Fruit fly (Drosophila melanogaster) Kc167 (cell line): Measurements from ENCODE around the gene CG15643.

Experiments used
- Myc ChIP-seq: fragments of >200 bp; optimal IDR thresholded peaks from 2 replicates; lab custom pipeline; 2017; ENCODE audit warnings: missing external identifiers
- Sin3A ChIP-seq: fragments of >200 bp; optimal IDR thresholded peaks from 2 replicates; lab custom pipeline; 2018; ENCODE audit warnings: missing external identifiers
- h ChIP-seq: fragments of >200 bp; optimal IDR thresholded peaks from 3 replicates; lab custom pipeline; 2018; ENCODE audit warnings: missing external identifiers
- insv ChIP-seq: fragments of >200 bp; optimal IDR thresholded peaks from 3 replicates; lab custom pipeline; 2018; ENCODE audit warnings: missing external identifiers
- psq ChIP-seq: fragments of >200 bp; optimal IDR thresholded peaks from 2 replicates; lab custom pipeline; 2017; ENCODE audit warnings: missing external identifiers
- ttk ChIP-seq: sonication (Bioruptor generic); optimal IDR thresholded peaks from 2 replicates; lab custom pipeline; 2017; ENCODE audit warnings: missing external identifiers

The CG15643 gene

dm6 chrX:15579579-15579978 lies 7.6 kb upstream of the CG15643 start:
- TF ChIP-seq ttk (lab: Kevin White, UChicago): no peak
- TF ChIP-seq Sin3A (lab: Kevin White, UChicago): no peak
- no peak for TF ChIP-seq h (lab: Kevin White, UChicago)

DNA sequence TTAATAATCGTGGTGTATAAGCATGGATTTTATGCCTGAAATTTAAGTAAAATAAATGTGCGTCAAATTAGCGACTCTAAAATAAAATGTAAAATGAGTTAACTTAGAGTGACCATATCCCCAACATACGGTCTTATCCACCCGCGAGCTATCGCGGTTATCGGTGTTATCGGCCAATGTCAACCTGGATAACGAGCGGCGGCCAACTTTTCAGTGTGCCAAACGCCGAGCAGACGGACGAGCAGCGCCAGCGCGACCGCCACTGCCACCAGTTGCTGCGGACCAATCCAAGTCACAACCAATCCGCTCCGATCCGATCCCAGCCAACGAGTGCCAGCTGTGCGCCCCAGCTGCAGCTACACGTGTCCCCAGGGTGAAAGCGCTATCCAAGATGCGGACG lies 6.1 kb upstream of the CG15643 start, which contains the start of the genes cerv and CG7872:
Gene cerv, minus strand, starts transcription at position 129 of the 400 bp plus-strand sequence.
Gene CG7872, plus strand, starts transcription at position 163 of the 400 bp plus-strand sequence.
- no peak for TF ChIP-seq insv (lab: Kevin White, UChicago)
- TF ChIP-seq Myc (lab: Kevin White, UChicago): no peak
- TF ChIP-seq ttk (lab: Kevin White, UChicago): no peak
- no peak for TF ChIP-seq Sin3A (lab: Kevin White, UChicago)
- no peak for TF ChIP-seq psq (lab: Kevin White, UChicago)
- TF ChIP-seq h (lab: Kevin White, UChicago): no peak

DNA sequence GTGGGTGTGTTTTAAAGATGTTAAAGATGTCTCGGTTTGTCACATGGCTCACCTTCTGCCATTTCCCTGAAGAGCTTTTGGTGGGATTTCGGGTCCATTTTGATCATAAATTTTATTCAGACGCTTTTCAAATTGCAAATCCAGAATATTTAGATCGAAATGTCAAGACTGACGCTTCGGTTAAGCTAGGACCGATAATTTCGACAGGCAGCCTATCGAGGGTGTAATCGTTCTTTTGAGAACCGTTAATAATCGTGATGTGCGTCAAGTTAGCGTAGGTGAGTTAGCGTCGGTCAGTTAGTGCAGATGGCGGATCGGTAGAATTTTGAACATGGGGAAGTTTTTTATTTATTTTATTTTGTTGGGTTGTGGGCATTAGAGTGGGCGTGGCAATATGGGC lies 3.6 kb upstream of the CG15643 start, which contains the start of gene CG42299:
Gene CG42299, minus strand, starts transcription at position 127 of the 400 bp plus-strand sequence.
- TF ChIP-seq psq (lab: Kevin White, UChicago) (no peak), h (lab: Kevin White, UChicago) (no peak), insv (lab: Kevin White, UChicago) (no peak), Sin3A (lab: Kevin White, UChicago) (no peak), ttk (lab: Kevin White, UChicago) (no peak)

DNA sequence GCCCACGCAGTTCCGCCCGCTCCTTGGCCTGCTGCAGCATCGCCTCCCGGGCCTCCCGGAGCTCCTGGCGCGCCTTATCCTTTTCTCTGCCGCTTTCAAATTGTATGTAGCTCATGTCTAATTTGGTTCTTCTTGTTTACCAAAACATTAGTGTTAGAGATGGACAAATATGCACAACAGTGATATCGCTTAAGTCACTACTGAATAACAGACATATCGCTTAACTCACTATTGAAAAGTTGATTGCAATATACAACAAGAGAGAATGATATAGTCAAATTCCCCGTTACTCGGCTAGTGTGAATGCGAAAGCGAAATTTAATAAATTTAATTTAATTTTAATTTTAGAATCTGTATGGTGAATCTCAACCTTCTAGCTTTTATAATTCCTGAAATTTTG lies 2.4 kb upstream of the CG15643 start, which contains the start of gene CG9213:
Gene CG9213, minus strand, starts transcription at position 152 of the 400 bp plus-strand sequence.
- TF ChIP-seq psq (lab: Kevin White, UChicago) (no peak), ttk (lab: Kevin White, UChicago) (no peak), Myc (lab: Kevin White, UChicago) (no peak), insv (lab: Kevin White, UChicago) (no peak), h (lab: Kevin White, UChicago) (no peak), Sin3A (lab: Kevin White, UChicago) (no peak)

dm6 chrX:15568983-15569370 lies 3.0 kb downstream of the CG15643 start, which contains the start of gene CG7860:
Gene CG7860, plus strand, starts transcription at chrX:15568993.
- TF ChIP-seq ttk (lab: Kevin White, UChicago): no peak
- TF ChIP-seq psq (lab: Kevin White, UChicago): no peak
- TF ChIP-seq h (lab: Kevin White, UChicago): no peak
- TF ChIP-seq Myc (lab: Kevin White, UChicago): no peak
- no peak for TF ChIP-seq insv (lab: Kevin White, UChicago)
- no peak for TF ChIP-seq Sin3A (lab: Kevin White, UChicago)

DNA sequence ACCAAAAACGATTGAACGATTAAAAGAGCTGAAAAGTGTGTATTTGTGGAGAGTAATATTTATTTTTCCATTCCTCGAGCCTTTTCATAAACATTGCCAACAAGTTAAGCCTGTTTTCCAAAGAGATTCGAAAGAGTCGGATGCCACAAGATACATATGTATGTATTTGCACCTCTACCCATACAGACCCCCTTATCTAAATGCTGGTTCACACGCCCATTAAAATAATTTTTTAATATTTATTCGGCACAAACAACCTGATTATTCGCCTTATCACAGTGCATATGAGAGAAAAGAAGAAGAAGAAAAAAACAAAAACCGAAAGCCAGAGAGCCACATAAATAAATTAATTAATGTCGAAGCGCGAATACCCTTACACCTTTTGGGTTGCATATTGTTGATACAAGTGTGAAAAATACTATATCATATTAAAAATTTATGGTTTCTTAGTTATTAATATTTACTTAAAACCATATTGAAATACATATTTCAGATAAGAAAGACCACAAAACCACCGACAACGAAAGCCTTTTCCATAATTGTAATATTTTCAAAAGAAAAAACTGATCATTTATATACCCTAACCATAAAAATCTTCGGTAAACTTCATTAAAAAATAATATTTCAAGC lies 3.5 kb downstream of the CG15643 start:
- no peak for TF ChIP-seq insv (lab: Kevin White, UChicago)
- no peak for TF ChIP-seq h (lab: Kevin White, UChicago)
- no peak for TF ChIP-seq Sin3A (lab: Kevin White, UChicago)
- no peak for TF ChIP-seq Myc (lab: Kevin White, UChicago)
- no peak for TF ChIP-seq ttk (lab: Kevin White, UChicago)
- TF ChIP-seq psq (lab: Kevin White, UChicago): no peak

dm6 chrX:15555945-15556344 lies 16.0 kb downstream of the CG15643 start, which contains the start of gene CG42300:
Gene CG42300, minus strand, starts transcription at chrX:15556045.
- TF ChIP-seq Sin3A (lab: Kevin White, UChicago): no peak
- TF ChIP-seq h (lab: Kevin White, UChicago): no peak
- TF ChIP-seq Myc (lab: Kevin White, UChicago): no peak
- TF ChIP-seq ttk (lab: Kevin White, UChicago): no peak

DNA sequence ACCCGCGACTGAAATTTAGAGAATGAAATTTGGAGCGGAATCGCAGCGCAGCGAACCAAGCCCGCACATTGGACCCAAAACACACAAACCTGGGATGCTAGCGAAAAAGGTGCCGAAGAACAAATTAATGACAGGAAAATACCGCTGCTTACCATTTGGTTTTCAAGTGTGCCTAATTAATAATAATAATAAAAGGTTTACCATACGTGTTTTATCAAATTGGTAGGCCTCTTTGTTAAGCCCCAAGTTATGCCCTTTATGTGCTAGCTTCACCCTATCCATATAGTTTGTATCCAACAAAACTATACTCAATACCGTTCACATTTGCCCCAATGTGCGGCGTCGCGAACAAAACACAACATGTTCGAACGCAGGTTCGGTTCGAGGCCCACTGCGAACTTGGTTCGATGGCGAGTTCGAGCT lies 17.7 kb downstream of the CG15643 start, which contains the start of gene Ac13E:
Gene Ac13E, minus strand, starts transcription at position 23 of the 423 bp plus-strand sequence.
- TF ChIP-seq insv (lab: Kevin White, UChicago) (no peak), psq (lab: Kevin White, UChicago) (no peak), Sin3A (lab: Kevin White, UChicago) (no peak), ttk (lab: Kevin White, UChicago) (no peak), h (lab: Kevin White, UChicago) (no peak), Myc (lab: Kevin White, UChicago) (no peak)

DNA sequence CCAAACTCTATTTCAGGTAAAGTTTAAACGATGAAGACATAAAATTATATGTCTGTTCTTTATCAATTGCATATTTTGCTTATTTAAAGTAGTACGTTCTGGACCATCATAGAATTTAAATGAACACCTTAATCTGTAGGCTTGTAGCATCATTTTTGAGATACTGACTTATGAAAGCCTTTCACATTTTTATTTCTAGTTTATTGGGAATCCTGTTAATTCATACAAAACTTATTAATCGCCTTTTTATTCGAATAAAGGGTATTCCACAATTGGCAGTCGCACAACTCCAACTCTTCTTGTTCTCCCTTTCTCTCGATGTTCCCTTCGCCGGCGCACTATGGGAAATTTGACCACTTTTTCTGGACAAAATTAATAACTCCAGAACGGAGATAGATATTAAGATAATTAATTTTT lies 19.5 kb downstream of the CG15643 start:
- no peak for TF ChIP-seq ttk (lab: Kevin White, UChicago)
- no peak for TF ChIP-seq h (lab: Kevin White, UChicago)
- TF ChIP-seq Myc (lab: Kevin White, UChicago): no peak
- TF ChIP-seq insv (lab: Kevin White, UChicago): no peak

DNA sequence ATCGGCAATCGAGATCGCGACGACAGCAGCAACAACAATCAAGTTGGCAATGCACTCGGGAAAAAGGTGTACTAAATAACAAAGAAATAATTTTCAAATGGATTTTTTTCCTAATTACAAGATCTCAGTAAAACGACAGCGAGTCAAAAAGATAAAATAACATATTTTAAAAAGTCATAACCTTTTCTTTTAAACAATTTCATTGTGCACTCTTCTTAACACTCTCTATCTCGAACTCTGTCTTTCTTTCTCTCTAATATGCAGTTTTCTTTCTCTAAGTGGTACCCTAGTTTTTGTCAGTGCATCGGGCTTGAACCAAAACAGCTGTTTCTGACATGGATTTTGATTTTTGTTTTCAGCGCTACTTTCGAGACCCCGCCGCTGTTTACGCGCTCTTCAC lies 22.9 kb downstream of the CG15643 start:
- TF ChIP-seq Myc (lab: Kevin White, UChicago) (no peak), psq (lab: Kevin White, UChicago) (no peak), h (lab: Kevin White, UChicago) (no peak), ttk (lab: Kevin White, UChicago) (no peak), Sin3A (lab: Kevin White, UChicago) (no peak), insv (lab: Kevin White, UChicago) (no peak)

- TF ChIP-seq ttk (lab: Kevin White, UChicago) (no peak), Sin3A (lab: Kevin White, UChicago) (no peak), insv (lab: Kevin White, UChicago) (no peak), h (lab: Kevin White, UChicago) (no peak), Myc (lab: Kevin White, UChicago) (no peak), psq (lab: Kevin White, UChicago) (no peak)
Observed at dm6 chrX:15545467-15546197, 26.3 kb downstream of the CG15643 start.
